Worm (Caenorhabditis elegans) whole organism, young adult: ENCODE results near the gene M02E1.3.

ENCODE experiments used
- C06A6.2 ChIP-seq: fragments of 200-800 bp; sonication (Bioruptor generic); conservative IDR thresholded peaks from 2 replicates; pipeline ENCODE4 v1.3.6; 2022; ENCODE audit warnings: missing genetic modification characterization, missing compliant biosample characterization
- F52B5.7 ChIP-seq: sonication (generic microtip); optimal IDR thresholded peaks from 2 replicates; lab custom pipeline; 2016; ENCODE audit warnings: mild to moderate bottlenecking, missing genetic modification characterization, missing compliant biosample characterization
- Y95B8A.8 ChIP-seq: fragments of 200-800 bp; sonication (Bioruptor generic); IDR thresholded peaks from 2 replicates; pipeline ENCODE4 v1.3.6; 2022; ENCODE audit warnings: missing genetic modification reagents, missing genetic modification characterization, missing compliant biosample characterization
- atf-7 ChIP-seq: sonication (generic microtip); optimal IDR thresholded peaks from 2 replicates; lab custom pipeline; 2017; ENCODE audit warnings: mild to moderate bottlenecking, missing genetic modification characterization, missing compliant biosample characterization
- dpl-1 ChIP-seq: fragments of 150-350 bp; optimal IDR thresholded peaks from 2 replicates; lab custom pipeline; 2014; ENCODE audit warnings: missing biosample characterization, missing genetic modification reagents, missing genetic modification characterization
- ets-4 ChIP-seq: fragments of 200-800 bp; sonication (Bioruptor generic); optimal IDR thresholded peaks from 2 replicates; lab custom pipeline; 2018; ENCODE audit warnings: mild to moderate bottlenecking, missing genetic modification characterization, missing compliant biosample characterization
- pha-4 ChIP-seq: fragments of 150-350 bp; sonication (generic microtip); optimal IDR thresholded peaks from 2 replicates; lab custom pipeline; 2014; ENCODE audit warnings: missing biosample characterization, missing genetic modification reagents, missing genetic modification characterization
- repo-1 ChIP-seq: sonication (generic microtip); optimal IDR thresholded peaks from 2 replicates; lab custom pipeline; 2017; ENCODE audit warnings: mild to moderate bottlenecking, missing genetic modification characterization, missing compliant biosample characterization
- sea-2 ChIP-seq: fragments of 200-800 bp; sonication (Bioruptor generic); IDR thresholded peaks from 2 replicates; pipeline ENCODE4 v1.3.6; 2022; ENCODE audit warnings: missing genetic modification characterization, missing compliant biosample characterization
- snpc-4 ChIP-seq, 5 experiments: fragments of 150-350 bp in 1 of 5; sonication (generic microtip) in 4 of 5; optimal IDR thresholded peaks; 2 replicates each; lab custom pipeline; 2014 to 2018; ENCODE audit warnings: missing genetic modification characterization in 5 of 5, missing biosample characterization in 3 of 5, antibody characterized with exemption in 2 of 5, mild to moderate bottlenecking in 2 of 5, missing compliant biosample characterization in 2 of 5, missing genotype in 2 of 5, moderate library complexity in 2 of 5, missing genetic modification reagents in 1 of 5
- somi-1 ChIP-seq: fragments of 200-800 bp; sonication (Bioruptor generic); optimal IDR thresholded peaks from 2 replicates; lab custom pipeline; 2018; ENCODE audit warnings: mild to moderate bottlenecking, missing genetic modification characterization, missing compliant biosample characterization
- xnd-1 ChIP-seq: sonication (generic microtip); optimal IDR thresholded peaks from 2 replicates; lab custom pipeline; 2016; ENCODE audit warnings: missing genotype, missing genetic modification reagents, missing genetic modification characterization, missing compliant biosample characterization

DNA sequence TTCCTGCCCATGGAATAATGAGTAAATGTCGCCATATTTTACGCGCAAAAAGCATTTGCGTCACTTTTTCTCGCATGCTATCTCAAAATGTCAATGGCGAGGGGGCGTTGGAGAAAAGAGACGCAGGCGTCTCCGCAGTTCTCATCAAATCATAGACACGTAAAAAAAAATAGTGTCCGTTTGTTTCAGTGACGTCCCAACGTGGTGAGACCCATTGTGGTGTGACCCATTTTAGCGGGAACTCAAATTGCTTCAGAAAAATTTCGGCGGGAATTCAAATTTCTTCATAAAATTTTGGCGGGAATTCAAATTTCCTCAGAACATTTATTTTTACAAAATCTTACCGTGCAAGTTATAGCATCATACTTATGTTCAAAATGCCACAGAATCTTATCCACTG is 21.5 kb downstream of the M02E1.3 start:
- no peak for TF ChIP-seq Y95B8A.8 (GFP tag; lab: Robert Waterston, UW)
- TF ChIP-seq repo-1 (tag; lab: Kevin White, UChicago): no peak
- TF ChIP-seq ets-4 (GFP tag; lab: Kevin White, UChicago): no peak
- TF ChIP-seq sea-2 (GFP tag; lab: Robert Waterston, UW): no peak
- TF ChIP-seq somi-1 (GFP tag; lab: Kevin White, UChicago): no peak
- no peak for TF ChIP-seq snpc-4 (GFP tag; optimal IDR thresholded peaks at IDR 0.05; lab: Kevin White, UChicago)
- no peak for TF ChIP-seq snpc-4 (tag; optimal IDR thresholded peaks at IDR 0.05; lab: Kevin White, UChicago)
- TF ChIP-seq pha-4 (tag; lab: Kevin White, UChicago): no peak
- no peak for TF ChIP-seq xnd-1 (tag; lab: Kevin White, UChicago)
- no peak for TF ChIP-seq dpl-1 (GFP tag; lab: Kevin White, UChicago)
- TF ChIP-seq atf-7 (tag; lab: Kevin White, UChicago): no peak
- TF ChIP-seq F52B5.7 (tag; lab: Kevin White, UChicago): no peak
- TF ChIP-seq C06A6.2: no peak
